Worm (Caenorhabditis elegans) whole organism, L1 larva: ENCODE data around the gene parp-2.

Experiments used
- C16A3.4 ChIP-seq: fragments of 150-350 bp; optimal IDR thresholded peaks from 2 replicates; lab custom pipeline; 2014; ENCODE audit warnings: missing biosample characterization, missing genetic modification characterization
- aha-1 ChIP-seq: fragments of 150-350 bp; optimal IDR thresholded peaks from 2 replicates; lab custom pipeline; 2014; ENCODE audit warnings: missing biosample characterization, missing genetic modification characterization
- alr-1 ChIP-seq: fragments of 200-800 bp; sonication (Bioruptor generic); optimal IDR thresholded peaks from 2 replicates; lab custom pipeline; 2018; ENCODE audit warnings: borderline replicate concordance, mild to moderate bottlenecking, missing genetic modification characterization, missing compliant biosample characterization
- aly-2 ChIP-seq: fragments of 150-350 bp; optimal IDR thresholded peaks from 2 replicates; lab custom pipeline; 2014; ENCODE audit warnings: missing biosample characterization, missing genetic modification characterization
- ceh-8 ChIP-seq: fragments of 200-800 bp; sonication (Bioruptor generic); optimal IDR thresholded peaks from 2 replicates; lab custom pipeline; 2018; ENCODE audit warnings: mild to moderate bottlenecking, missing genetic modification characterization, moderate library complexity, missing compliant biosample characterization
- ceh-82 ChIP-seq, 3 experiments: fragments of 150-350 bp in 1 of 3; sonication (generic microtip) in 2 of 3; optimal IDR thresholded peaks; 2 replicates each; lab custom pipeline; 2014 to 2017; ENCODE audit warnings: missing biosample characterization in 3 of 3, missing genetic modification characterization in 3 of 3
- ceh-88 ChIP-seq: fragments of 200-800 bp; sonication (Bioruptor generic); IDR thresholded peaks from 2 replicates; pipeline ENCODE4 v1.3.6; 2022; ENCODE audit warnings: missing genetic modification characterization, missing compliant biosample characterization
- ces-1 ChIP-seq: fragments of 150-350 bp; optimal IDR thresholded peaks from 2 replicates; lab custom pipeline; 2014; ENCODE audit warnings: missing biosample characterization, missing genetic modification reagents, missing genetic modification characterization
- dpl-1 ChIP-seq, 3 experiments: fragments of 150-350 bp in 2 of 3; sonication (generic microtip) in 1 of 3; optimal IDR thresholded peaks; 2 replicates each; lab custom pipeline; 2014 to 2017; ENCODE audit warnings: missing biosample characterization in 3 of 3, missing genetic modification characterization in 3 of 3, missing genetic modification reagents in 3 of 3
- efl-3 ChIP-seq: fragments of 200-800 bp; sonication (Bioruptor generic); optimal IDR thresholded peaks from 2 replicates; lab custom pipeline; 2018; ENCODE audit warnings: mild to moderate bottlenecking, missing genetic modification characterization, missing compliant biosample characterization
- egl-13 ChIP-seq: sonication (generic microtip); optimal IDR thresholded peaks from 2 replicates; lab custom pipeline; 2016; ENCODE audit warnings: missing genotype, missing genetic modification reagents, missing genetic modification characterization, missing compliant biosample characterization
- egl-27 ChIP-seq, 2 experiments: fragments of 150-350 bp in 1 of 2; sonication (generic microtip); optimal IDR thresholded peaks; 3 replicates each; lab custom pipeline; 2017 to 2018; ENCODE audit warnings: missing biosample characterization in 2 of 2, missing genetic modification characterization in 2 of 2, missing genetic modification reagents in 2 of 2
- elt-2 ChIP-seq: sonication (generic microtip); optimal IDR thresholded peaks from 2 replicates; lab custom pipeline; 2016; ENCODE audit warnings: missing genetic modification characterization, mild to moderate bottlenecking, inconsistent platforms, missing compliant biosample characterization, missing genetic modification reagents
- elt-3 ChIP-seq, 6 experiments: fragments of 150-350 bp in 1 of 6; sonication (generic microtip); optimal IDR thresholded peaks; 2 replicates each; lab custom pipeline; 2017 to 2018; ENCODE audit warnings: missing biosample characterization in 6 of 6, missing genetic modification characterization in 6 of 6, inconsistent platforms in 1 of 6
- fkh-4 ChIP-seq: sonication (generic microtip); optimal IDR thresholded peaks from 2 replicates; lab custom pipeline; 2016; ENCODE audit warnings: missing compliant biosample characterization, missing genetic modification characterization, borderline replicate concordance
- fkh-8 ChIP-seq: sonication (generic microtip); optimal IDR thresholded peaks from 2 replicates; lab custom pipeline; 2016; ENCODE audit warnings: mild to moderate bottlenecking, missing genetic modification characterization, missing compliant biosample characterization
- hpl-2 ChIP-seq: fragments of 150-350 bp; optimal IDR thresholded peaks from 2 replicates; lab custom pipeline; 2014; ENCODE audit warnings: missing biosample characterization, missing genetic modification reagents, missing genetic modification characterization
- irx-1 ChIP-seq: sonication (generic microtip); optimal IDR thresholded peaks from 2 replicates; lab custom pipeline; 2016; ENCODE audit warnings: missing genetic modification characterization, missing compliant biosample characterization
- lin-13 ChIP-seq: fragments of 150-350 bp; optimal IDR thresholded peaks from 2 replicates; lab custom pipeline; 2014; ENCODE audit warnings: missing biosample characterization, missing genetic modification reagents, missing genetic modification characterization
- lin-14 ChIP-seq: fragments of 200-800 bp; sonication (Bioruptor generic); optimal IDR thresholded peaks from 2 replicates; lab custom pipeline; 2018; ENCODE audit warnings: mild to moderate bottlenecking, missing genetic modification characterization, moderate library complexity, missing compliant biosample characterization
- lin-35 ChIP-seq, 2 experiments: fragments of 150-350 bp; optimal IDR thresholded peaks; 2 replicates each; lab custom pipeline; 2014; ENCODE audit warnings: missing biosample characterization in 2 of 2, missing genetic modification characterization in 2 of 2, missing genetic modification reagents in 2 of 2
- lin-39 ChIP-seq: fragments of 150-350 bp; optimal IDR thresholded peaks from 2 replicates; lab custom pipeline; 2014; ENCODE audit warnings: missing biosample characterization, missing genetic modification reagents, missing genetic modification characterization
- lir-3 ChIP-seq: sonication (generic microtip); optimal IDR thresholded peaks from 2 replicates; lab custom pipeline; 2016; ENCODE audit warnings: mild to moderate bottlenecking, missing genetic modification characterization, moderate library complexity, missing compliant biosample characterization; ENCODE audit not compliant: poor library complexity
- mab-9 ChIP-seq: fragments of 200-800 bp; sonication (Bioruptor generic); IDR thresholded peaks from 2 replicates; pipeline ENCODE4 v1.3.6; 2022; ENCODE audit warnings: missing genetic modification reagents, missing genetic modification characterization, missing compliant biosample characterization
- mef-2 ChIP-seq: fragments of 150-350 bp; optimal IDR thresholded peaks from 2 replicates; lab custom pipeline; 2014; ENCODE audit warnings: missing biosample characterization, missing genetic modification characterization
- nhr-11 ChIP-seq: fragments of 150-350 bp; optimal IDR thresholded peaks from 2 replicates; lab custom pipeline; 2014; ENCODE audit warnings: missing biosample characterization, missing genetic modification characterization
- nhr-12 ChIP-seq: sonication (generic microtip); optimal IDR thresholded peaks from 2 replicates; lab custom pipeline; 2017; ENCODE audit warnings: missing biosample characterization, missing genetic modification characterization
- nhr-19 ChIP-seq: fragments of 200-800 bp; sonication (Bioruptor generic); conservative IDR thresholded peaks from 2 replicates; pipeline ENCODE4 v1.3.6; 2022; ENCODE audit warnings: missing genetic modification characterization, missing compliant biosample characterization
- nhr-20 ChIP-seq: sonication (generic microtip); optimal IDR thresholded peaks from 2 replicates; lab custom pipeline; 2016; ENCODE audit warnings: mild to moderate bottlenecking, missing genetic modification characterization, missing compliant biosample characterization
- nhr-237 ChIP-seq: fragments of 150-350 bp; optimal IDR thresholded peaks from 2 replicates; lab custom pipeline; 2014; ENCODE audit warnings: missing biosample characterization, missing genetic modification characterization
- nhr-76 ChIP-seq: sonication (generic microtip); optimal IDR thresholded peaks from 2 replicates; lab custom pipeline; 2017; ENCODE audit warnings: missing biosample characterization, missing genetic modification characterization
- nhr-85 ChIP-seq: sonication (generic microtip); peaks from one replicate; lab custom pipeline; 2016; ENCODE audit warnings: missing genetic modification characterization, inconsistent platforms, missing compliant biosample characterization
- nhr-90 ChIP-seq: sonication (generic microtip); optimal IDR thresholded peaks from 2 replicates; lab custom pipeline; 2016; ENCODE audit warnings: mild to moderate bottlenecking, missing genetic modification characterization, missing compliant biosample characterization; ENCODE audit not compliant: poor library complexity
- pag-3 ChIP-seq: sonication (generic microtip); optimal IDR thresholded peaks from 2 replicates; lab custom pipeline; 2017; ENCODE audit warnings: missing genetic modification characterization, mild to moderate bottlenecking, missing compliant biosample characterization, antibody characterized with exemption, borderline replicate concordance; ENCODE audit not compliant: insufficient read depth
- rnt-1 ChIP-seq: sonication (generic microtip); optimal IDR thresholded peaks from 2 replicates; lab custom pipeline; 2016; ENCODE audit warnings: mild to moderate bottlenecking, missing genetic modification characterization, moderate library complexity, missing compliant biosample characterization
- snpc-4 ChIP-seq: fragments of 150-350 bp; optimal IDR thresholded peaks from 2 replicates; lab custom pipeline; 2014; ENCODE audit warnings: missing biosample characterization, missing genetic modification characterization
- snu-23 ChIP-seq: sonication (generic microtip); optimal IDR thresholded peaks from 2 replicates; lab custom pipeline; 2016; ENCODE audit warnings: missing genetic modification characterization, missing compliant biosample characterization
- sptf-1 ChIP-seq: fragments of 150-350 bp; optimal IDR thresholded peaks from 2 replicates; lab custom pipeline; 2014; ENCODE audit warnings: missing biosample characterization, missing genetic modification characterization
- swsn-7 ChIP-seq: sonication (generic microtip); optimal IDR thresholded peaks from 2 replicates; lab custom pipeline; 2016; ENCODE audit warnings: missing genetic modification characterization, missing compliant biosample characterization
- tbx-2 ChIP-seq: sonication (generic microtip); optimal IDR thresholded peaks from 2 replicates; lab custom pipeline; 2016; ENCODE audit warnings: missing genetic modification characterization, missing compliant biosample characterization
- tlp-1 ChIP-seq: fragments of 150-350 bp; optimal IDR thresholded peaks from 2 replicates; lab custom pipeline; 2014; ENCODE audit warnings: missing biosample characterization, missing genetic modification characterization
- unc-30 ChIP-seq: sonication (generic microtip); optimal IDR thresholded peaks from 2 replicates; lab custom pipeline; 2017; ENCODE audit warnings: missing biosample characterization, missing genetic modification characterization
- zag-1 ChIP-seq: fragments of 150-350 bp; optimal IDR thresholded peaks from 2 replicates; lab custom pipeline; 2014; ENCODE audit warnings: missing biosample characterization, missing genetic modification characterization
- zip-4 ChIP-seq: fragments of 200-800 bp; sonication (Bioruptor generic); optimal IDR thresholded peaks from 2 replicates; lab custom pipeline; 2018; ENCODE audit warnings: mild to moderate bottlenecking, missing genetic modification characterization, moderate library complexity, missing compliant biosample characterization
- ztf-4 ChIP-seq: fragments of 150-350 bp; optimal IDR thresholded peaks from 2 replicates; lab custom pipeline; 2014; ENCODE audit warnings: missing biosample characterization, missing genetic modification characterization

The parp-2 gene

DNA sequence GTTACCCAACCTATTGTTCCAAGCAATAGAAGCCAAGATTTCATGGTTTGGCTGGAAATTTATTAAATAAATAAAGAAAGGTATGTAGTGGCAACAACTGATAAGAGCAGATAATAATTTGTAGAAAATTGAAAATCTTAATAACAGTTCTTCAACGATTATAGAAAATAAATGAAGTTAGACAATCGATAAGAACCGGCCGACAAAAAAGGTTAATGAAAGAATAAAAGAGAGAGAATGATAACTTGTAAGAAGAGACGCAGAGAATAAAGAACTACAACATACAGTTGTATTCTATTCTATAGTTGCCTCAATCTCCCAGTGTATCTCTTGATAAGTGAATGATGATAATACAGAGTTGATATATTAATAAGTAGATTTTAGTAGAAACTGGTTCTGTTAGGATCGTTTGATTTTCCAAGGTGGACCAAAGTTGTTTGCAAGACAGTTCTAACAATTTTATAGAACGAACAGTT is 6.1 kb upstream of the parp-2 start, which contains the start of gene ugt-58 (continued):
- peak; percentile 22 for TF ChIP-seq nhr-19 (GFP tag; lab: Robert Waterston, UW)
- no peak for TF ChIP-seq ces-1
- TF ChIP-seq tbx-2 (tag; lab: Kevin White, UChicago) = no peak
- no peak for TF ChIP-seq nhr-11 (tag; lab: Kevin White, UChicago)
- no peak for TF ChIP-seq tlp-1 (tag; lab: Kevin White, UChicago)
- TF ChIP-seq snpc-4 (tag; lab: Kevin White, UChicago) = no peak
- no peak for TF ChIP-seq hpl-2
- no peak for TF ChIP-seq C16A3.4 (tag; lab: Kevin White, UChicago)
- TF ChIP-seq irx-1 = no peak
- TF ChIP-seq egl-27 (tag; optimal IDR thresholded peaks at IDR 0.05; lab: Kevin White, UChicago) = no peak
- no peak for TF ChIP-seq mab-9 (GFP tag; lab: Robert Waterston, UW)
- TF ChIP-seq rnt-1 (tag; lab: Kevin White, UChicago) = no peak
- no peak for TF ChIP-seq aha-1 (tag; lab: Kevin White, UChicago)
- no peak for TF ChIP-seq nhr-237
- no peak for TF ChIP-seq alr-1
- no peak for TF ChIP-seq lin-39 (tag; lab: Kevin White, UChicago)
- TF ChIP-seq ceh-8 (GFP tag; lab: Kevin White, UChicago) = no peak
- no peak for TF ChIP-seq ztf-4
- no peak for TF ChIP-seq unc-30 (tag; lab: Kevin White, UChicago)
- peak; percentile 80 for TF ChIP-seq nhr-20 (tag; lab: Kevin White, UChicago)
- no peak for TF ChIP-seq nhr-12
- no peak for TF ChIP-seq ceh-82 (tag; optimal IDR thresholded peaks at IDR 0.05; lab: Kevin White, UChicago)
- peak; percentile 72 for TF ChIP-seq nhr-85 (tag; lab: Kevin White, UChicago)
- TF ChIP-seq sptf-1 (tag; lab: Kevin White, UChicago) = no peak
- no peak for TF ChIP-seq egl-13 (tag; lab: Kevin White, UChicago)
- TF ChIP-seq elt-3 (tag; optimal IDR thresholded peaks at IDR 0.05; lab: Kevin White, UChicago) = peak in 5 of 6 experiments; percentile 33 to 74 (median 53)
- TF ChIP-seq zag-1 (tag; lab: Kevin White, UChicago) = no peak
- TF ChIP-seq fkh-8 (tag; lab: Kevin White, UChicago) = no peak
- no peak for TF ChIP-seq mef-2 (tag; lab: Kevin White, UChicago)
- TF ChIP-seq elt-2 (tag; lab: Kevin White, UChicago) = peak; percentile 40
- no peak for TF ChIP-seq zip-4 (GFP tag; lab: Kevin White, UChicago)
- TF ChIP-seq swsn-7 (tag; lab: Kevin White, UChicago) = no peak
- no peak for TF ChIP-seq dpl-1 (GFP tag; optimal IDR thresholded peaks at IDR 0.05; lab: Kevin White, UChicago)
- no peak for TF ChIP-seq lir-3 (tag; lab: Kevin White, UChicago)
- peak in 1 of 2 experiments; percentile 39 for TF ChIP-seq lin-35 (GFP tag; optimal IDR thresholded peaks at IDR 0.05; lab: Kevin White, UChicago)
- no peak for TF ChIP-seq nhr-76 (tag; lab: Kevin White, UChicago)
- no peak for TF ChIP-seq nhr-90 (tag; lab: Kevin White, UChicago)
- TF ChIP-seq lin-13 (GFP tag; lab: Kevin White, UChicago) = no peak
- TF ChIP-seq snu-23 = peak; percentile 27

DNA sequence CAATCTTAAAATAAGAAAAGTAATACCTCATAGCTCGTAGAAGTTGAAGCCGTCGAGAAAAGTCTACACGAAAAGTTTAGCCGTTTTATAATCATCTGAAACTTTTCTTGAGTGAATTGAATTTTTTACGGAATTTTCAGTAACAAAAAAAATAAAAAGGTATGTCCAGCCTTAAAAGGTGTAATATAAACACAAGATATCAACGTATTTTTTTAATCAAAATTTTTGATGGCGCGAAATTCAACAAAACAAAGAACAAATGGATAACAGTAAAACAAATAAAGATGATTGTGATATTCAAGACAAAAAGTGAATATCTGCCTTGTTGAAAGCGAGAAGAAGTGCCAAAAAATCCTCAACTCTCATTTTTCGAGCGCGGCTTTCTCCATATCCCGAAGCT is 3.2 kb upstream of the parp-2 start, which contains the start of gene eral-1:
eral-1 (minus strand) TSS at position 101 of the 400 bp plus-strand sequence.
- TF ChIP-seq efl-3 (GFP tag; lab: Kevin White, UChicago) = no peak
- no peak for TF ChIP-seq pag-3 (tag; lab: Kevin White, UChicago)
- no peak for TF ChIP-seq fkh-4
- no peak for TF ChIP-seq egl-13 (tag; lab: Kevin White, UChicago)
- TF ChIP-seq lin-14 (GFP tag; lab: Kevin White, UChicago) = no peak
- no peak for TF ChIP-seq hpl-2
- TF ChIP-seq zag-1 (tag; lab: Kevin White, UChicago) = no peak
- no peak for TF ChIP-seq swsn-7 (tag; lab: Kevin White, UChicago)
- TF ChIP-seq irx-1 = no peak
- TF ChIP-seq snpc-4 (tag; lab: Kevin White, UChicago) = no peak
- no peak for TF ChIP-seq elt-2 (tag; lab: Kevin White, UChicago)
- no peak for TF ChIP-seq aly-2 (tag; lab: Kevin White, UChicago)
- no peak for TF ChIP-seq tbx-2 (tag; lab: Kevin White, UChicago)
- no peak for TF ChIP-seq ces-1
- no peak for TF ChIP-seq ceh-88 (GFP tag; lab: Robert Waterston, UW)
- TF ChIP-seq zip-4 (GFP tag; lab: Kevin White, UChicago) = no peak
- TF ChIP-seq, all 84 proteins: peak for 0
